Worm (Caenorhabditis elegans) whole organism, L1 larva: ENCODE data around the gene C29H12.6.
A peak's percentile ranks its signal among the peaks of the same experiment; 100 is the strongest.

ENCODE experiments used
- C16A3.4 ChIP-seq: fragments of 150-350 bp; optimal IDR thresholded peaks from 2 replicates; lab custom pipeline; 2014; ENCODE audit warnings: missing biosample characterization, missing genetic modification characterization
- Y116A8C.19 ChIP-seq: sonication (generic microtip); optimal IDR thresholded peaks from 2 replicates; lab custom pipeline; 2016; ENCODE audit warnings: missing compliant biosample characterization, missing genetic modification characterization, borderline replicate concordance
- ceh-82 ChIP-seq, 3 experiments: fragments of 150-350 bp in 1 of 3; sonication (generic microtip) in 2 of 3; optimal IDR thresholded peaks; 2 replicates each; lab custom pipeline; 2014 to 2017; ENCODE audit warnings: missing biosample characterization in 3 of 3, missing genetic modification characterization in 3 of 3
- ceh-88 ChIP-seq: fragments of 200-800 bp; sonication (Bioruptor generic); IDR thresholded peaks from 2 replicates; pipeline ENCODE4 v1.3.6; 2022; ENCODE audit warnings: missing genetic modification characterization, missing compliant biosample characterization
- dpl-1 ChIP-seq, 3 experiments: fragments of 150-350 bp in 2 of 3; sonication (generic microtip) in 1 of 3; optimal IDR thresholded peaks; 2 replicates each; lab custom pipeline; 2014 to 2017; ENCODE audit warnings: missing biosample characterization in 3 of 3, missing genetic modification characterization in 3 of 3, missing genetic modification reagents in 3 of 3
- dsc-1 ChIP-seq: sonication (generic microtip); optimal IDR thresholded peaks from 2 replicates; lab custom pipeline; 2016; ENCODE audit warnings: mild to moderate bottlenecking, missing genetic modification characterization, missing compliant biosample characterization
- efl-1 ChIP-seq, 4 experiments: fragments of 150-350 bp; optimal IDR thresholded peaks in 3 of 4; peaks in 1 of 4; 1 replicate in 1 of 4; 2 replicates in 3 of 4; lab custom pipeline; 2014; ENCODE audit warnings: missing biosample characterization in 2 of 4, missing genetic modification characterization in 2 of 4, missing genetic modification reagents in 2 of 4
- elt-2 ChIP-seq: sonication (generic microtip); optimal IDR thresholded peaks from 2 replicates; lab custom pipeline; 2016; ENCODE audit warnings: missing genetic modification characterization, mild to moderate bottlenecking, inconsistent platforms, missing compliant biosample characterization, missing genetic modification reagents
- elt-3 ChIP-seq, 6 experiments: fragments of 150-350 bp in 1 of 6; sonication (generic microtip); optimal IDR thresholded peaks; 2 replicates each; lab custom pipeline; 2017 to 2018; ENCODE audit warnings: missing biosample characterization in 6 of 6, missing genetic modification characterization in 6 of 6, inconsistent platforms in 1 of 6
- fkh-10 ChIP-seq: sonication (generic microtip); optimal IDR thresholded peaks from 2 replicates; lab custom pipeline; 2017; ENCODE audit warnings: missing biosample characterization, missing genetic modification reagents, missing genetic modification characterization
- grh-1 ChIP-seq: fragments of 200-800 bp; sonication (Bioruptor generic); IDR thresholded peaks from 2 replicates; pipeline ENCODE4 v1.3.6; 2022; ENCODE audit warnings: missing genetic modification reagents, missing genetic modification characterization, missing compliant biosample characterization
- hlh-4 ChIP-seq: sonication (generic microtip); optimal IDR thresholded peaks from 2 replicates; lab custom pipeline; 2016; ENCODE audit warnings: mild to moderate bottlenecking, missing genetic modification characterization, missing compliant biosample characterization
- hpl-2 ChIP-seq: fragments of 150-350 bp; optimal IDR thresholded peaks from 2 replicates; lab custom pipeline; 2014; ENCODE audit warnings: missing biosample characterization, missing genetic modification reagents, missing genetic modification characterization
- lin-14 ChIP-seq: fragments of 200-800 bp; sonication (Bioruptor generic); optimal IDR thresholded peaks from 2 replicates; lab custom pipeline; 2018; ENCODE audit warnings: mild to moderate bottlenecking, missing genetic modification characterization, moderate library complexity, missing compliant biosample characterization
- lsy-2 ChIP-seq, 2 experiments: fragments of 150-350 bp; optimal IDR thresholded peaks; 2 replicates each; lab custom pipeline; 2014; ENCODE audit warnings: missing biosample characterization in 2 of 2, missing genetic modification characterization in 2 of 2
- mab-9 ChIP-seq: fragments of 200-800 bp; sonication (Bioruptor generic); IDR thresholded peaks from 2 replicates; pipeline ENCODE4 v1.3.6; 2022; ENCODE audit warnings: missing genetic modification reagents, missing genetic modification characterization, missing compliant biosample characterization
- mef-2 ChIP-seq: fragments of 150-350 bp; optimal IDR thresholded peaks from 2 replicates; lab custom pipeline; 2014; ENCODE audit warnings: missing biosample characterization, missing genetic modification characterization
- mep-1 ChIP-seq: fragments of 150-350 bp; optimal IDR thresholded peaks from 2 replicates; lab custom pipeline; 2014; ENCODE audit warnings: missing biosample characterization, missing genetic modification characterization
- nhr-19 ChIP-seq: fragments of 200-800 bp; sonication (Bioruptor generic); conservative IDR thresholded peaks from 2 replicates; pipeline ENCODE4 v1.3.6; 2022; ENCODE audit warnings: missing genetic modification characterization, missing compliant biosample characterization
- nhr-28 ChIP-seq: fragments of 150-350 bp; optimal IDR thresholded peaks from 2 replicates; lab custom pipeline; 2014; ENCODE audit warnings: missing biosample characterization, missing genetic modification characterization
- nhr-47 ChIP-seq: sonication (generic microtip); optimal IDR thresholded peaks from 2 replicates; lab custom pipeline; 2016; ENCODE audit warnings: mild to moderate bottlenecking, missing genetic modification characterization, moderate library complexity, missing compliant biosample characterization
- nhr-85 ChIP-seq: sonication (generic microtip); peaks from one replicate; lab custom pipeline; 2016; ENCODE audit warnings: missing genetic modification characterization, inconsistent platforms, missing compliant biosample characterization
- pag-3 ChIP-seq: sonication (generic microtip); optimal IDR thresholded peaks from 2 replicates; lab custom pipeline; 2017; ENCODE audit warnings: missing genetic modification characterization, mild to moderate bottlenecking, missing compliant biosample characterization, antibody characterized with exemption, borderline replicate concordance; ENCODE audit not compliant: insufficient read depth
- pqm-1 ChIP-seq: sonication (generic microtip); optimal IDR thresholded peaks from 3 replicates; lab custom pipeline; 2017; ENCODE audit warnings: missing biosample characterization, missing genetic modification characterization
- rnt-1 ChIP-seq: sonication (generic microtip); optimal IDR thresholded peaks from 2 replicates; lab custom pipeline; 2016; ENCODE audit warnings: mild to moderate bottlenecking, missing genetic modification characterization, moderate library complexity, missing compliant biosample characterization
- swsn-7 ChIP-seq: sonication (generic microtip); optimal IDR thresholded peaks from 2 replicates; lab custom pipeline; 2016; ENCODE audit warnings: missing genetic modification characterization, missing compliant biosample characterization
- tlp-1 ChIP-seq: fragments of 150-350 bp; optimal IDR thresholded peaks from 2 replicates; lab custom pipeline; 2014; ENCODE audit warnings: missing biosample characterization, missing genetic modification characterization
- unc-98 ChIP-seq: fragments of 200-800 bp; sonication (Bioruptor generic); IDR thresholded peaks from 2 replicates; pipeline ENCODE4 v1.3.6; 2022; ENCODE audit warnings: missing genetic modification characterization, missing compliant biosample characterization
- xbp-1 ChIP-seq: sonication (generic microtip); optimal IDR thresholded peaks from 2 replicates; lab custom pipeline; 2016; ENCODE audit warnings: missing genetic modification characterization, missing compliant biosample characterization
- zip-4 ChIP-seq: fragments of 200-800 bp; sonication (Bioruptor generic); optimal IDR thresholded peaks from 2 replicates; lab custom pipeline; 2018; ENCODE audit warnings: mild to moderate bottlenecking, missing genetic modification characterization, moderate library complexity, missing compliant biosample characterization

C29H12.6 gene

ce11 chrII:6132595-6132994, 14.5 kb upstream of the C29H12.6 start, which contains the start of gene abts-3:
abts-3 (plus strand) TSS chrII:6132895.
- no peak for TF ChIP-seq zip-4 (GFP tag; lab: Kevin White, UChicago)
- no peak for TF ChIP-seq nhr-85 (tag; lab: Kevin White, UChicago)
- no peak for TF ChIP-seq xbp-1 (tag; lab: Kevin White, UChicago)
- no peak for TF ChIP-seq ceh-82 (tag; optimal IDR thresholded peaks at IDR 0.05; lab: Kevin White, UChicago)

- TF ChIP-seq hlh-4 (tag; lab: Kevin White, UChicago) = no peak
- no peak for TF ChIP-seq unc-98 (GFP tag; lab: Robert Waterston, UW)
- TF ChIP-seq nhr-19 (GFP tag; lab: Robert Waterston, UW) = no peak
- no peak for TF ChIP-seq fkh-10 (GFP tag; lab: Kevin White, UChicago)
- TF ChIP-seq ceh-88 (GFP tag; lab: Robert Waterston, UW) = no peak
- no peak for TF ChIP-seq rnt-1 (tag; lab: Kevin White, UChicago)
These were observed 7.2 kb upstream of the C29H12.6 start, which contains the start of gene rars-2 for ce11 chrII:6125259-6125658. rars-2 (plus strand) TSS chrII:6125559.

ce11 chrII:6123513-6123912, 5.5 kb upstream of the C29H12.6 start, which contains the start of gene C29H12.2:
C29H12.2 (plus strand) TSS chrII:6123809.
- no peak for TF ChIP-seq efl-1 (optimal IDR thresholded peaks at IDR 0.05; lab: Kevin White, UChicago)
- TF ChIP-seq efl-1 (GFP tag; optimal IDR thresholded peaks at IDR 0.05 in 1 of 2; lab: Kevin White, UChicago) = peak; percentile 9 to 32
- TF ChIP-seq Y116A8C.19 (tag; lab: Kevin White, UChicago) = no peak
- TF ChIP-seq grh-1 (GFP tag; lab: Robert Waterston, UW) = no peak
- TF ChIP-seq hpl-2 = no peak
- peak; percentile 27 for TF ChIP-seq lin-14 (GFP tag; lab: Kevin White, UChicago)
- TF ChIP-seq, all 84 proteins: peak for 2

DNA sequence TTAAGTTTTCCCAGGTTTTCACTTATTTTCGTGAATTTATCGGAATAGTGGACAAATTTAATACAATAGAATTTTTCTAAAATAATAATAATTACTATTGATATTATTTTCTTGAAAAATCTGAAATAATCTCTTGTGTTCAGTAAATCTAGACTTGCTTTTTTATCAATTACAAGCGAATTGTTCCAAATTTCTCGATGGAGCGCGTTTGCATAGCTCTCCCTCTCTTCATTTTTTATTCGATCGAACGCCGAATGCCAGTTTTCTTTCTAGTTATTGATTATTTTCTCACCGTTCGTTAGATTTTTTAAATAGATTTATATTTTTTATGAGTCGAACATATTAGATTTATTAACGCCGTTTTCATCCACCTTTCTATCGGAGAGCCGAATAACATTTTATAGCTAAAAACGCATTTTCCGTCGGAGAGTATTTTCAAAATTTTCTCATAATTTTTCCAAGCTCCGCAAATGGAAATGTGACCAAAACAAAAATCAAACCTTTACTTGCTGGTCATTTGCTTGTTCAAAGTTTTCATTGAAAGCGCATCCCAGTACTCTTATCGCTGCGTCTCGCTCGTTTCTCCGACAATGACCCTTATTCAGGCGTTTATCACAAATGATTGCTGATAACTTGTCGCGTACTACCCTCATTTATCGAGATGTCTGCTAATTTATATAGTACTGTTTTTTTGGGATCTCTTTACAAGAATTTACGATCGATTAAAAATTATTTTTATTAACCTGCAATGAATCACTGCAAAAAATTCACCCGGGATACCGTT, 4.8 kb upstream of the C29H12.6 start:
- TF ChIP-seq nhr-47 (tag; lab: Kevin White, UChicago) (peak; percentile 10), elt-2 (peak; percentile 74), dpl-1 (GFP tag; optimal IDR thresholded peaks at IDR 0.05; lab: Kevin White, UChicago) (peak in 1 of 3 experiments; percentile 30), efl-1 (optimal IDR thresholded peaks at IDR 0.05; lab: Kevin White, UChicago) (peak; percentile 3 to 34), efl-1 (GFP tag; optimal IDR thresholded peaks at IDR 0.05 in 1 of 2; lab: Kevin White, UChicago) (peak in 1 of 2 experiments; percentile 21), dsc-1 (tag; lab: Kevin White, UChicago) (no peak), tlp-1 (tag; lab: Kevin White, UChicago) (no peak), elt-3 (tag; optimal IDR thresholded peaks at IDR 0.05; lab: Kevin White, UChicago) (peak in 1 of 6 experiments; percentile 9), nhr-28 (tag; lab: Kevin White, UChicago) (no peak), swsn-7 (no peak), C16A3.4 (tag; lab: Kevin White, UChicago) (peak; percentile 16), lsy-2 (tag; optimal IDR thresholded peaks at IDR 0.05; lab: Kevin White, UChicago) (peak in 1 of 2 experiments; percentile 19), lin-14 (GFP tag; lab: Kevin White, UChicago) (peak; percentile 64), mep-1 (tag; lab: Kevin White, UChicago) (peak; percentile 55), mab-9 (GFP tag; lab: Robert Waterston, UW) (no peak), pqm-1 (tag; lab: Kevin White, UChicago) (peak; percentile 96), rnt-1 (tag; lab: Kevin White, UChicago) (no peak), mef-2 (no peak)

DNA sequence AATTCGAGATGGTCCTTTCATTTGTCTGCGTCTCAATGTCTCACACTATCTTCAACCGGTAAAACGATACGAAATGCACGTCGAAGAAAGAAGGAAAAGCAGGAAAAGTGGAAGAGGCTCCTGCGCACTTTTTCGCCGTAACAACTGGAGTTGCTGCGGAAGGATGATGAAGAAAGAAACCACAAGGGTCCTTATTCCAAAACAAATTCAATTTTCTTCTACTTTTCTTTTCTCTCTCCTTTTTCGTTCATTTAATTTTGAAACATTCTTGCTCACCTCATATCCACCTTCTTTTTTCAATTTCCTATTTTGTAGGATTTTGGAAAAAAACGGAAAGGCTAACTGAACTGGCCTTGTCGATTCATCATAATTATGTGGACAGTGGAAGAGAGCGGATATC, 2.5 kb upstream of the C29H12.6 start:
- TF ChIP-seq lin-14 (GFP tag; lab: Kevin White, UChicago) (peak; percentile 61), pag-3 (tag; lab: Kevin White, UChicago) (no peak)
